Worm (Caenorhabditis elegans) whole organism, L3 larva: ENCODE data around the gene gtf-2H4.
A peak's percentile ranks its signal among the peaks of the same experiment; 100 is the strongest.

Experiments used
- R02D3.7 ChIP-seq: fragments of 150-350 bp; optimal IDR thresholded peaks from 2 replicates; lab custom pipeline; 2014; ENCODE audit warnings: missing biosample characterization, missing genetic modification characterization
- ZK546.5 ChIP-seq: sonication (generic microtip); optimal IDR thresholded peaks from 2 replicates; lab custom pipeline; 2017; ENCODE audit warnings: missing biosample characterization, missing genetic modification characterization
- ceh-16 ChIP-seq: sonication (generic microtip); optimal IDR thresholded peaks from 2 replicates; lab custom pipeline; 2017; ENCODE audit warnings: missing biosample characterization, missing genetic modification characterization
- ceh-28 ChIP-seq: fragments of 150-350 bp; optimal IDR thresholded peaks from 2 replicates; lab custom pipeline; 2014; ENCODE audit warnings: missing biosample characterization, missing genetic modification reagents, missing genetic modification characterization
- ceh-82 ChIP-seq: fragments of 150-350 bp; optimal IDR thresholded peaks from 2 replicates; lab custom pipeline; 2014; ENCODE audit warnings: missing biosample characterization, missing genetic modification characterization
- ceh-9 ChIP-seq: sonication (generic microtip); optimal IDR thresholded peaks from 2 replicates; lab custom pipeline; 2018; ENCODE audit warnings: missing biosample characterization, missing genetic modification characterization
- daf-12 ChIP-seq: fragments of 150-350 bp; optimal IDR thresholded peaks from 2 replicates; lab custom pipeline; 2014; ENCODE audit warnings: missing biosample characterization, missing genetic modification reagents, missing genetic modification characterization
- egl-5 ChIP-seq: fragments of 150-350 bp; optimal IDR thresholded peaks from 2 replicates; lab custom pipeline; 2017; ENCODE audit warnings: missing biosample characterization, missing genetic modification reagents, missing genetic modification characterization, inconsistent platforms
- elt-1 ChIP-seq: fragments of 150-350 bp; optimal IDR thresholded peaks from 2 replicates; lab custom pipeline; 2014; ENCODE audit warnings: missing biosample characterization, missing genetic modification characterization
- elt-2 ChIP-seq: sonication (generic microtip); optimal IDR thresholded peaks from 2 replicates; lab custom pipeline; 2016; ENCODE audit warnings: missing genetic modification reagents, mild to moderate bottlenecking, missing genetic modification characterization, missing compliant biosample characterization
- elt-3 ChIP-seq, 3 experiments: fragments of 150-350 bp in 1 of 3; sonication (generic microtip) in 2 of 3; optimal IDR thresholded peaks; 2 replicates in 2 of 3; 4 replicates in 1 of 3; lab custom pipeline; 2014 to 2017; ENCODE audit warnings: missing biosample characterization in 3 of 3, missing genetic modification characterization in 3 of 3
- eor-1 ChIP-seq, 2 experiments: fragments of 150-350 bp; optimal IDR thresholded peaks; 2 replicates each; lab custom pipeline; 2014 to 2018; ENCODE audit warnings: missing biosample characterization in 2 of 2, missing genetic modification characterization in 2 of 2
- fkh-10 ChIP-seq: sonication (generic microtip); optimal IDR thresholded peaks from 2 replicates; lab custom pipeline; 2017; ENCODE audit warnings: missing biosample characterization, missing genetic modification reagents, missing genetic modification characterization
- fos-1 ChIP-seq: fragments of 150-350 bp; optimal IDR thresholded peaks from 2 replicates; lab custom pipeline; 2014; ENCODE audit warnings: missing biosample characterization, missing genetic modification characterization
- jun-1 ChIP-seq: fragments of 150-350 bp; optimal IDR thresholded peaks from 2 replicates; lab custom pipeline; 2014; ENCODE audit warnings: missing biosample characterization, missing genetic modification reagents, missing genetic modification characterization
- lin-15B ChIP-seq: fragments of 150-350 bp; optimal IDR thresholded peaks from 2 replicates; lab custom pipeline; 2014; ENCODE audit warnings: missing biosample characterization, missing genetic modification characterization
- lsy-12 ChIP-seq: sonication (generic microtip); optimal IDR thresholded peaks from 2 replicates; lab custom pipeline; 2016; ENCODE audit warnings: mild to moderate bottlenecking, missing genetic modification characterization, missing compliant biosample characterization
- mdl-1 ChIP-seq: fragments of 150-350 bp; optimal IDR thresholded peaks from 2 replicates; lab custom pipeline; 2014; ENCODE audit warnings: missing biosample characterization, missing genetic modification characterization
- mml-1 ChIP-seq: fragments of 150-350 bp; sonication (generic microtip); optimal IDR thresholded peaks from 3 replicates; lab custom pipeline; 2014; ENCODE audit warnings: missing biosample characterization, missing genetic modification characterization
- nfya-1 ChIP-seq: sonication (generic microtip); optimal IDR thresholded peaks from 2 replicates; lab custom pipeline; 2017; ENCODE audit warnings: missing genetic modification characterization, mild to moderate bottlenecking, missing compliant biosample characterization, antibody characterized with exemption, moderate library complexity; ENCODE audit not compliant: insufficient read depth
- nhr-11 ChIP-seq: fragments of 150-350 bp; optimal IDR thresholded peaks from 2 replicates; lab custom pipeline; 2014; ENCODE audit warnings: missing biosample characterization, missing genetic modification characterization
- nhr-12 ChIP-seq: fragments of 150-350 bp; optimal IDR thresholded peaks from 2 replicates; lab custom pipeline; 2014; ENCODE audit warnings: missing biosample characterization, missing genetic modification characterization
- nhr-23 ChIP-seq: fragments of 150-350 bp; optimal IDR thresholded peaks from 2 replicates; lab custom pipeline; 2014; ENCODE audit warnings: missing biosample characterization, missing genetic modification reagents, missing genetic modification characterization
- nhr-237 ChIP-seq: fragments of 150-350 bp; optimal IDR thresholded peaks from 2 replicates; lab custom pipeline; 2014; ENCODE audit warnings: missing biosample characterization, missing genetic modification characterization
- nhr-25 ChIP-seq: sonication (generic microtip); optimal IDR thresholded peaks from 2 replicates; lab custom pipeline; 2017; ENCODE audit warnings: missing biosample characterization, missing genetic modification characterization
- nhr-43 ChIP-seq: sonication (generic microtip); optimal IDR thresholded peaks from 2 replicates; lab custom pipeline; 2016; ENCODE audit warnings: mild to moderate bottlenecking, missing genetic modification characterization, missing compliant biosample characterization; ENCODE audit not compliant: poor library complexity, severe bottlenecking
- nhr-67 ChIP-seq: fragments of 150-350 bp; optimal IDR thresholded peaks from 2 replicates; lab custom pipeline; 2014; ENCODE audit warnings: missing biosample characterization, missing genetic modification characterization
- nhr-76 ChIP-seq: fragments of 150-350 bp; sonication (generic microtip); optimal IDR thresholded peaks from 5 replicates; lab custom pipeline; 2014; ENCODE audit warnings: missing biosample characterization, missing genetic modification characterization
- pha-4 ChIP-seq: fragments of 150-350 bp; optimal IDR thresholded peaks from 2 replicates; lab custom pipeline; 2014; ENCODE audit warnings: missing biosample characterization, missing genetic modification reagents, missing genetic modification characterization
- pqm-1 ChIP-seq: fragments of 150-350 bp; optimal IDR thresholded peaks from 2 replicates; lab custom pipeline; 2017; ENCODE audit warnings: missing biosample characterization, missing genetic modification characterization, inconsistent platforms
- sea-2 ChIP-seq: fragments of 150-350 bp; sonication (generic microtip); optimal IDR thresholded peaks from 4 replicates; lab custom pipeline; 2014; ENCODE audit warnings: missing biosample characterization, missing genetic modification reagents, missing genetic modification characterization
- skn-1 ChIP-seq: fragments of 150-350 bp; optimal IDR thresholded peaks from 2 replicates; lab custom pipeline; 2014; ENCODE audit warnings: missing biosample characterization, missing genetic modification characterization
- snpc-4 ChIP-seq: fragments of 150-350 bp; optimal IDR thresholded peaks from 2 replicates; lab custom pipeline; 2014; ENCODE audit warnings: missing biosample characterization, missing genetic modification characterization
- tbx-2 ChIP-seq: sonication (generic microtip); optimal IDR thresholded peaks from 2 replicates; lab custom pipeline; 2016; ENCODE audit warnings: mild to moderate bottlenecking, missing genetic modification characterization, missing compliant biosample characterization
- unc-39 ChIP-seq: sonication (generic microtip); optimal IDR thresholded peaks from 4 replicates; lab custom pipeline; 2017; ENCODE audit warnings: missing biosample characterization, missing genetic modification characterization
- unc-62 ChIP-seq: fragments of 150-350 bp; sonication (generic microtip); optimal IDR thresholded peaks from 4 replicates; lab custom pipeline; 2014; ENCODE audit warnings: missing biosample characterization, missing genetic modification reagents, missing genetic modification characterization
- zag-1 ChIP-seq: fragments of 150-350 bp; optimal IDR thresholded peaks from 2 replicates; lab custom pipeline; 2014; ENCODE audit warnings: missing biosample characterization, missing genetic modification characterization
- ztf-4 ChIP-seq: fragments of 150-350 bp; optimal IDR thresholded peaks from 2 replicates; lab custom pipeline; 2014; ENCODE audit warnings: missing biosample characterization, missing genetic modification characterization

gtf-2H4 gene

DNA sequence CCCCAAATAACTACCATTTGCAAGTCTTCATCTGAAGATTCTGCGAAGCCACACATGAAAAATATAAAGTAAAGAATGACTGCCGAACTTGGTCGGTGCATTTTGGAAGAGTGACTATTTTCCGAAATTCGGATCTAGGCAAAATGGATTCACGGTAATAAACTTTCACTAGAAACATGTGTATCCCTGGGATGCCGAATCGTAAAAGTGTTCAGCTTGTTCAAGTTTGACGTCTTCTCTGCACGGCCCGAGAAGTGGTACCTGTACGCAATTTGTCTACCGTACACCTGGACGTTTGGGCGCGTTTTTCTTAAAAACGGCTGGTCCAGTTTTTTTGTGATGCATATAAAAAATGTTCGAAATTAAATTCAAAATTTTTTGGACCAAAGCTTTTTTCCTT is 8.5 kb downstream of the gtf-2H4 start, which contains the start of gene Y73F8A.23:
TSS of gene Y73F8A.23 (minus strand) at position 101 of the 400 bp plus-strand sequence.
- TF ChIP-seq mdl-1 (tag; lab: Kevin White, UChicago) (no peak), nhr-25 (tag; lab: Kevin White, UChicago) (no peak), nhr-11 (tag; lab: Kevin White, UChicago) (no peak), nhr-237 (tag; lab: Kevin White, UChicago) (no peak), nhr-67 (tag; lab: Kevin White, UChicago) (no peak), fkh-10 (GFP tag; lab: Kevin White, UChicago) (no peak), tbx-2 (no peak), nhr-76 (no peak), lin-15B (no peak), sea-2 (GFP tag; lab: Kevin White, UChicago) (no peak)

DNA sequence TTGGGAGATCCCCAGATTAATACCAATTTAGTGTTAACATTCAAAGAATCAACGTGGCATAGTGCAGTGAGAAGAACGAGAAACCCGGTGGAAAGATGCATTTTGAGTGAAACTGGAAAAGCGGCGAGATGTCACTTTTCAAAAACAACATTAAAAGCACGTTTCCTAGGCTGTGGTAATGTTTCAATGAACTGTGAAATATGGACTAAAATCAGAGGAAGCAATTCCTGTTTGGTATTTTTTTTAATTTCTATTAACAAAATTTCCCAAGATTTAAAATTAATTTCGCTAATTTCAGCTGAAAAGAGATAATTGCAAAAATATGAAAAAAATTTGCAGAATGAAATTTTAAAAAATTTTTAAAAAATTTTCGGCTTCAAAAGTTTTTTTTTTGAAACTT is 11.7 kb downstream of the gtf-2H4 start, which contains the start of gene Y73F8A.22:
TSS of gene Y73F8A.22 (minus strand) at position 101 of the 400 bp plus-strand sequence.
- TF ChIP-seq eor-1 (tag; optimal IDR thresholded peaks at IDR 0.05; lab: Kevin White, UChicago): no peak
- no peak for TF ChIP-seq nhr-76
- TF ChIP-seq skn-1 (tag; lab: Kevin White, UChicago): no peak
- TF ChIP-seq elt-1 (tag; lab: Kevin White, UChicago): no peak
- no peak for TF ChIP-seq elt-2 (tag; lab: Kevin White, UChicago)
- no peak for TF ChIP-seq mml-1 (tag; lab: Kevin White, UChicago)

DNA sequence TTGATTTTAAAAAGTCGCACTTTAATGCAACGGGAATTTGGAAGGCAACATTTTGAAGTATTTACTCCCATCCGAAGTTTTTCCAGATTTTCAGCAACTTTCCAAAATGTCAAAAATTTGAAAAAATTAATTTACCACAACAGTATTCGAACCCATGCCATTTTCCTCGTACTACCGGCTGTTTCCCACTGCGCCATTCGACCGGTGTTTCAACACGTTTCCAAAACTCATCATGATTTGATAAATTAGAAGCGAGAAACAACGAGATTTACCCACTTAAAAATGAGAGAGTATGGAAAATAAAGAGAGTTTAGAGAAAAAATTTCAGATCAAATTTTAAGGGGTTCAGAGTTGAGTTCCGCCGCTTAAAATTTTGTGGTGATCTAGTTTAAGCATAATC is 19.2 kb downstream of the gtf-2H4 start:
- TF ChIP-seq skn-1 (tag; lab: Kevin White, UChicago): no peak
- peak; percentile 6 for TF ChIP-seq pqm-1 (tag; lab: Kevin White, UChicago)

DNA sequence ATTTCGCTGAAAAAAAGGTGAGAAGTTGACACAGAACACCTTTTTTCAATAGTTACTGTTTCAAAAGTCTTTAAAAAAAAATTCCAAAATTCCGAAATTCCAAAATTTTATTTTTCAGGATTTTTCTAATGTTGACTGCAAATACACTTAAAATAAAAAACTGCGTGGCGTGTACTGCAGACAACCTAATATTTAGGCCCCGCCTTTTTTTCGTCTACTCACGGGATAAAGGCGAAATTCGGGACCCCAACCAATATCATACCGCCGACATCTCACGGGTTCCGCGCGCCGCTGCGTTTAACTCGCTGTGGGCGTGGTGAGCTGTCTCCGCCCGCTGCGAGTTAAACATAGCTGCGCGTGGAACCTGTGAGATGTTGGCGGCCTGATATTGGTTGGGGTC is 50.4 kb downstream of the gtf-2H4 start:
- TF ChIP-seq ceh-9 (tag; lab: Kevin White, UChicago) (no peak), skn-1 (tag; lab: Kevin White, UChicago) (no peak), nhr-12 (no peak), ztf-4 (no peak), ceh-82 (tag; lab: Kevin White, UChicago) (no peak), nhr-11 (tag; lab: Kevin White, UChicago) (no peak), lsy-12 (tag; lab: Kevin White, UChicago) (no peak), pha-4 (tag; lab: Kevin White, UChicago) (no peak), mdl-1 (tag; lab: Kevin White, UChicago) (no peak), ZK546.5 (no peak), elt-2 (tag; lab: Kevin White, UChicago) (no peak), elt-1 (tag; lab: Kevin White, UChicago) (no peak), snpc-4 (tag; lab: Kevin White, UChicago) (no peak), elt-3 (tag; optimal IDR thresholded peaks at IDR 0.05; lab: Kevin White, UChicago) (no peak), zag-1 (no peak), nhr-76 (no peak), ceh-16 (tag; lab: Kevin White, UChicago) (no peak)

DNA sequence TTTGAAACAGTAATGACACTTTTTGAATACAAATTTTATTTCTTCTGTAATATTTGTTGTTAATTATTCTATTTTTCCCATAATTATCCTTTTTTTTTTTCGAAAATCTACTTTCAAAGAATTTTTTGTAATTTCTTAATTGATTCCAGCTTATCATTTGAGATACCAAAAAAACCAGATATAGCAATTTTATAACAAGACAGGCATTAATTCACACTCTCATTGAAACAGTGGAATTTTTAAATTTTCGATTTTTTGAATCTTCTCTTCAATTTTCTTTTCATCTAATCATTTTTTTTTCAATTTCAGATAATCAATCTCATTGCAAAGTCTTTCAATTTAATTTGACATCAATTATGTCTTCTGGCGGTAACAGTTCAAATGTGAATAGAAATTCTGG is 53.0 kb downstream of the gtf-2H4 start, which contains the start of gene nhr-5:
TSS of gene nhr-5 (plus strand) at position 301 of the 400 bp plus-strand sequence.
- TF ChIP-seq zag-1: no peak
- no peak for TF ChIP-seq fos-1
- no peak for TF ChIP-seq nhr-76

DNA sequence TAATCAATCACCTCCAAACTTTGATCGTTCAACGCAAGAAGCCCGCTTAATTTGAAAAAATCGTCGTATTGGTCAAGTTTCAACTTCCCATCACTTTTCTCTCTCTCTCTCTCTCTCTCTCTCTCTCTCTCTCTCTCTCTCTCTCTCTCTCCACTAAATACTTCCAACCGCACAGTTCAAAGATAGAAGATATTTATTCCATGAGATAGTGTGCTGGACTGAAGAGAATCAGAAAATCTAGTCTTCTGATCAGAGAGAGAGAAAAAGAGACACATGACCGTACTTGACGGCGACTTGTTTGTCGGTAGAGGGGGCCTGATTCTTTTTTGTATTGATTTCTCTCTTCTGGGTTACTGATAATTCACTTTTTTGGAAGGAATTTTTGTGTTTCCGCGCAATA is 54.3 kb downstream of the gtf-2H4 start:
- TF ChIP-seq unc-62 (GFP tag; lab: Kevin White, UChicago): peak; percentile 22
- TF ChIP-seq R02D3.7 (tag; lab: Kevin White, UChicago): peak; percentile 9
- TF ChIP-seq nhr-43 (tag; lab: Kevin White, UChicago): peak; percentile 85
- TF ChIP-seq nhr-11 (tag; lab: Kevin White, UChicago): no peak
- TF ChIP-seq nhr-23 (tag; lab: Kevin White, UChicago): peak; percentile 84
- TF ChIP-seq nhr-76: no peak
- peak; percentile 80 for TF ChIP-seq nhr-25 (tag; lab: Kevin White, UChicago)
- peak in 1 of 3 experiments; percentile 75 for TF ChIP-seq elt-3 (tag; optimal IDR thresholded peaks at IDR 0.05; lab: Kevin White, UChicago)
- TF ChIP-seq jun-1 (tag; lab: Kevin White, UChicago): no peak
- TF ChIP-seq ZK546.5: no peak
- TF ChIP-seq ceh-28 (tag; lab: Kevin White, UChicago): peak; percentile 16
- TF ChIP-seq mdl-1 (tag; lab: Kevin White, UChicago): no peak
- peak; percentile 27 for TF ChIP-seq tbx-2
- TF ChIP-seq daf-12: no peak
- TF ChIP-seq mml-1 (tag; lab: Kevin White, UChicago): no peak
- no peak for TF ChIP-seq egl-5 (tag; lab: Kevin White, UChicago)
- no peak for TF ChIP-seq unc-39 (tag; lab: Kevin White, UChicago)
- TF ChIP-seq pha-4 (tag; lab: Kevin White, UChicago): no peak
- peak; percentile 44 for TF ChIP-seq nfya-1 (tag; lab: Kevin White, UChicago)
